Worm (Caenorhabditis elegans): Measurements from ENCODE around the gene glf-1.

ce11 chrIV:5917026-5917425 is 31.4 kb downstream of the glf-1 start, which contains the start of gene dhhc-13:
- TF ChIP-seq snpc-4 (tag; optimal IDR thresholded peaks at IDR 0.05) (no peak), nhr-76 (tag; optimal IDR thresholded peaks at IDR 0.05) (no peak), lsy-2 (tag; optimal IDR thresholded peaks at IDR 0.05) (no peak), skn-1 (tag; optimal IDR thresholded peaks at IDR 0.05) (no peak)

All from whole organism, L4 larva.